Worm (Caenorhabditis elegans) whole organism, L4 larva: ENCODE results near the gene slc-17.3.

Experiments used
- D1046.2 ChIP-seq: fragments of 200-800 bp; sonication (Bioruptor generic); IDR thresholded peaks from 2 replicates; pipeline ENCODE4 v1.3.6; 2022; ENCODE audit warnings: missing genetic modification characterization, missing compliant biosample characterization
- F49E8.2 ChIP-seq: sonication (generic microtip); optimal IDR thresholded peaks from 2 replicates; lab custom pipeline; 2016; ENCODE audit warnings: missing compliant biosample characterization, mild to moderate bottlenecking, missing genetic modification characterization, borderline replicate concordance
- T20F7.1 ChIP-seq: fragments of 200-800 bp; sonication (Bioruptor generic); optimal IDR thresholded peaks from 2 replicates; lab custom pipeline; 2018; ENCODE audit warnings: mild to moderate bottlenecking, missing genetic modification characterization, missing compliant biosample characterization
- Y105C5A.15 ChIP-seq: fragments of 200-800 bp; sonication (Bioruptor generic); IDR thresholded peaks from 2 replicates; pipeline ENCODE4 v1.3.6; 2022; ENCODE audit warnings: missing genetic modification characterization, missing compliant biosample characterization
- Y5F2A.4 ChIP-seq: fragments of 200-800 bp; sonication (Bioruptor generic); optimal IDR thresholded peaks from 2 replicates; lab custom pipeline; 2018; ENCODE audit warnings: mild to moderate bottlenecking, missing genetic modification characterization, missing compliant biosample characterization
- Y75B8A.6 ChIP-seq: fragments of 200-800 bp; sonication (Bioruptor generic); IDR thresholded peaks from 2 replicates; pipeline ENCODE4 v1.3.6; 2022; ENCODE audit warnings: missing genetic modification reagents, missing genetic modification characterization, missing compliant biosample characterization
- aha-1 ChIP-seq: fragments of 150-350 bp; peaks from one replicate; lab custom pipeline; 2014; ENCODE audit warnings: missing biosample characterization, missing genetic modification characterization
- aly-2 ChIP-seq: sonication (generic microtip); optimal IDR thresholded peaks from 2 replicates; lab custom pipeline; 2018; ENCODE audit warnings: missing biosample characterization, missing genetic modification characterization
- ceh-28 ChIP-seq: fragments of 150-350 bp; optimal IDR thresholded peaks from 2 replicates; lab custom pipeline; 2014; ENCODE audit warnings: missing biosample characterization, missing genetic modification reagents, missing genetic modification characterization
- ceh-32 ChIP-seq: sonication (generic microtip); optimal IDR thresholded peaks from 2 replicates; lab custom pipeline; 2016; ENCODE audit warnings: mild to moderate bottlenecking, missing genetic modification characterization, missing compliant biosample characterization; ENCODE audit not compliant: poor library complexity
- ceh-62 ChIP-seq: sonication (generic microtip); optimal IDR thresholded peaks from 2 replicates; lab custom pipeline; 2017; ENCODE audit warnings: missing biosample characterization, missing genetic modification characterization
- ceh-82 ChIP-seq: sonication (generic microtip); optimal IDR thresholded peaks from 2 replicates; lab custom pipeline; 2017; ENCODE audit warnings: missing biosample characterization, missing genetic modification characterization
- duxl-1 ChIP-seq: sonication (generic microtip); optimal IDR thresholded peaks from 2 replicates; lab custom pipeline; 2016; ENCODE audit warnings: mild to moderate bottlenecking, missing genetic modification characterization, moderate library complexity, missing compliant biosample characterization; ENCODE audit not compliant: poor library complexity
- fkh-10 ChIP-seq: fragments of 150-350 bp; optimal IDR thresholded peaks from 2 replicates; lab custom pipeline; 2014; ENCODE audit warnings: missing biosample characterization, missing genetic modification reagents, missing genetic modification characterization
- hif-1 ChIP-seq, 2 experiments: sonication (generic microtip); optimal IDR thresholded peaks; 2 replicates each; lab custom pipeline; 2016 to 2017; ENCODE audit warnings: missing compliant biosample characterization in 2 of 2, missing genetic modification characterization in 2 of 2, missing genetic modification reagents in 2 of 2, missing genotype in 2 of 2, mild to moderate bottlenecking in 1 of 2
- hlh-30 ChIP-seq: sonication (generic microtip); optimal IDR thresholded peaks from 2 replicates; lab custom pipeline; 2017; ENCODE audit warnings: antibody characterized with exemption, mild to moderate bottlenecking, missing genetic modification characterization, missing compliant biosample characterization; ENCODE audit not compliant: insufficient read depth
- hmg-1.1 ChIP-seq: fragments of 200-800 bp; sonication (Bioruptor generic); IDR thresholded peaks from 2 replicates; pipeline ENCODE4 v1.3.6; 2022; ENCODE audit warnings: missing genetic modification reagents, missing genetic modification characterization, missing compliant biosample characterization
- lin-13 ChIP-seq: fragments of 150-350 bp; optimal IDR thresholded peaks from 2 replicates; lab custom pipeline; 2014; ENCODE audit warnings: missing biosample characterization, missing genetic modification reagents, missing genetic modification characterization
- lin-15B ChIP-seq: fragments of 150-350 bp; sonication (generic microtip); optimal IDR thresholded peaks from 3 replicates; lab custom pipeline; 2014; ENCODE audit warnings: missing biosample characterization, missing genetic modification characterization
- lin-29 ChIP-seq: fragments of 200-800 bp; sonication (Bioruptor generic); IDR thresholded peaks from 2 replicates; pipeline ENCODE4 v1.3.6; 2022; ENCODE audit warnings: missing genetic modification reagents, missing genetic modification characterization, missing compliant biosample characterization
- lir-3 ChIP-seq: sonication (generic microtip); optimal IDR thresholded peaks from 2 replicates; lab custom pipeline; 2016; ENCODE audit warnings: mild to moderate bottlenecking, missing genetic modification characterization, missing compliant biosample characterization
- lsy-2 ChIP-seq, 2 experiments: fragments of 150-350 bp in 1 of 2; sonication (generic microtip) in 1 of 2; optimal IDR thresholded peaks; 2 replicates each; lab custom pipeline; 2014 to 2017; ENCODE audit warnings: missing biosample characterization in 2 of 2, missing genetic modification characterization in 2 of 2
- mdt-29 ChIP-seq: fragments of 200-800 bp; sonication (Bioruptor generic); IDR thresholded peaks from 2 replicates; pipeline ENCODE4 v1.3.6; 2022; ENCODE audit warnings: missing genetic modification reagents, missing genetic modification characterization, missing compliant biosample characterization
- mes-2 ChIP-seq: sonication (generic microtip); optimal IDR thresholded peaks from 2 replicates; lab custom pipeline; 2016; ENCODE audit warnings: missing genotype, mild to moderate bottlenecking, missing genetic modification characterization, missing compliant biosample characterization; ENCODE audit not compliant: poor library complexity, severe bottlenecking
- nhr-111 ChIP-seq: fragments of 200-800 bp; sonication (Bioruptor generic); optimal IDR thresholded peaks from 2 replicates; lab custom pipeline; 2018; ENCODE audit warnings: mild to moderate bottlenecking, missing genetic modification characterization, missing compliant biosample characterization
- nhr-28 ChIP-seq: fragments of 150-350 bp; optimal IDR thresholded peaks from 2 replicates; lab custom pipeline; 2014; ENCODE audit warnings: missing biosample characterization, missing genetic modification characterization
- nhr-48 ChIP-seq: sonication (generic microtip); optimal IDR thresholded peaks from 2 replicates; lab custom pipeline; 2016; ENCODE audit warnings: mild to moderate bottlenecking, missing genetic modification characterization, missing compliant biosample characterization
- pha-4 ChIP-seq, 2 experiments: fragments of 150-350 bp in 1 of 2; fragments of 200-800 bp in 1 of 2; sonication (Bioruptor generic) in 1 of 2; IDR thresholded peaks in 1 of 2; optimal IDR thresholded peaks in 1 of 2; 2 replicates each; pipeline versions ENCODE4 v1.3.6 to Lab custom; 2014 to 2022; ENCODE audit warnings: missing genetic modification characterization in 2 of 2, missing genetic modification reagents in 2 of 2, missing biosample characterization in 1 of 2, missing compliant biosample characterization in 1 of 2
- php-3 ChIP-seq: fragments of 200-800 bp; sonication (Bioruptor generic); IDR thresholded peaks from 2 replicates; pipeline ENCODE4 v1.3.6; 2022; ENCODE audit warnings: missing genetic modification reagents, missing genetic modification characterization, missing compliant biosample characterization
- saeg-2 ChIP-seq: fragments of 200-800 bp; sonication (Bioruptor generic); IDR thresholded peaks from 2 replicates; pipeline ENCODE4 v1.3.6; 2022; ENCODE audit warnings: missing genetic modification reagents, missing genetic modification characterization, missing compliant biosample characterization
- sdz-12 ChIP-seq: fragments of 200-800 bp; sonication (Bioruptor generic); optimal IDR thresholded peaks from 2 replicates; lab custom pipeline; 2018; ENCODE audit warnings: mild to moderate bottlenecking, missing genetic modification characterization, missing compliant biosample characterization
- set-16 ChIP-seq: fragments of 200-800 bp; sonication (Bioruptor generic); IDR thresholded peaks from 2 replicates; pipeline ENCODE4 v1.3.6; 2022; ENCODE audit warnings: missing genetic modification reagents, missing genetic modification characterization, missing compliant biosample characterization
- snpc-1.2 ChIP-seq: fragments of 200-800 bp; sonication (Bioruptor generic); IDR thresholded peaks from 2 replicates; pipeline ENCODE4 v1.3.6; 2022; ENCODE audit warnings: missing genetic modification reagents, missing genetic modification characterization, missing compliant biosample characterization
- spr-1 ChIP-seq: sonication (generic microtip); optimal IDR thresholded peaks from 2 replicates; lab custom pipeline; 2016; ENCODE audit warnings: mild to moderate bottlenecking, missing genetic modification characterization, missing compliant biosample characterization
- spr-3 ChIP-seq: fragments of 200-800 bp; sonication (Bioruptor generic); optimal IDR thresholded peaks from 2 replicates; lab custom pipeline; 2018; ENCODE audit warnings: mild to moderate bottlenecking, missing genetic modification characterization, missing compliant biosample characterization
- tag-97 ChIP-seq: fragments of 200-800 bp; sonication (Bioruptor generic); IDR thresholded peaks from 2 replicates; pipeline ENCODE4 v1.3.6; 2022; ENCODE audit warnings: missing genetic modification characterization, missing compliant biosample characterization
- unc-130 ChIP-seq: sonication (generic microtip); optimal IDR thresholded peaks from 2 replicates; lab custom pipeline; 2016; ENCODE audit warnings: missing genetic modification reagents, missing genetic modification characterization, missing compliant biosample characterization
- ztf-11 ChIP-seq: fragments of 150-350 bp; optimal IDR thresholded peaks from 2 replicates; lab custom pipeline; 2014; ENCODE audit warnings: missing biosample characterization, missing genetic modification characterization

The slc-17.3 gene

DNA sequence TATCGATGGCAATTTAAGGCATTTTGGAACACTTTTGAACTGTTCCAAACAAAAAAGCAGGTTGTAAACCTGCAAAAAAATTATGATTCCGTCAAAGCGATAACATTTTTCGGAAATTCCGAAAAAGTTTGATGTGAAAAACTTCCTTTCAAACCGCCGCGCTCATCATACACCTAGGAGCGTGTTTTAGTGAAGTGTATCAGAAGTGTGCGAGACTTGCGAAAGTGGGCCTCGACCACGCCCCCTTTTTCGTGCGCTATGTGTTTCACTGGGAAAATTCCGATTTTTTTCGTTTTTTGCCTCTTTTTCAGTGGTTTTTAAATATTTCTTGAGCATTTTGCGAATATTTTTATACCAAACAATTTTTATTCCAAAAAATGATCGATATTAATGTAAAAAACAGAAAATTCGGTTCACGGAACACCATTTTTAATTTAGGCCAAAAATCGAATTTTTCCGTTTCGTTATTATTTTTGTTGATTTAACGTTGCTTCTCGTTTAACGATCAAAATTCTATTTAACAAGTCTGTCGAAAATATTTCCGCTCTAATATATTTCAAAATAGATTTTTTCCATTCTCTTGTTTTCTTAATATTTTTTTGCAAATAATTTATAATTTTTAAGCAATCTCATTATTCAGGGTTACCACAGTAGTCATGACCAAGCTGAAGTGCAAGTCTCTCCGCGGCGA is 10.4 kb downstream of the slc-17.3 start, which contains the start of gene rpl-35 (continued):
- TF ChIP-seq ztf-11 (tag; lab: Kevin White, UChicago), result peak; percentile 73
- peak; percentile 99 for TF ChIP-seq nhr-28
- peak; percentile 99 for TF ChIP-seq pha-4 (GFP tag; IDR thresholded peaks at IDR 0.05; lab: Robert Waterston, UW)
- TF ChIP-seq pha-4 (tag; optimal IDR thresholded peaks at IDR 0.05; lab: Kevin White, UChicago), result peak; percentile 95
- peak; percentile 56 for TF ChIP-seq ceh-82
- peak; percentile 98 for TF ChIP-seq spr-1 (tag; lab: Kevin White, UChicago)
- peak; percentile 99 for TF ChIP-seq php-3
- TF ChIP-seq ceh-32 (tag; lab: Kevin White, UChicago), result peak; percentile 83
- peak; percentile 99 for TF ChIP-seq lin-29 (GFP tag; lab: Robert Waterston, UW)
- peak; percentile 99 for TF ChIP-seq lin-13 (GFP tag; lab: Kevin White, UChicago)
- TF ChIP-seq spr-3 (GFP tag; lab: Kevin White, UChicago), result peak; percentile 97
- TF ChIP-seq D1046.2 (GFP tag; lab: Robert Waterston, UW), result peak; percentile 98
- peak; percentile 99 for TF ChIP-seq unc-130 (GFP tag; lab: Kevin White, UChicago)
- TF ChIP-seq lin-15B (tag; lab: Kevin White, UChicago), result peak; percentile 98
- peak; percentile 83 for TF ChIP-seq lir-3 (tag; lab: Kevin White, UChicago)
- TF ChIP-seq Y75B8A.6 (GFP tag; lab: Robert Waterston, UW), result peak; percentile 96
- peak; percentile 95 for TF ChIP-seq aly-2 (tag; lab: Kevin White, UChicago)
- no peak; the same call in 1 of the 2 replicates for TF ChIP-seq set-16 (GFP tag; lab: Robert Waterston, UW)
- peak; percentile 98 for TF ChIP-seq duxl-1 (tag; lab: Kevin White, UChicago)
- peak; percentile 97 for TF ChIP-seq saeg-2
- peak; percentile 96 for TF ChIP-seq nhr-48 (tag; lab: Kevin White, UChicago)
- peak; percentile 98 for TF ChIP-seq F49E8.2 (tag; lab: Kevin White, UChicago)
- TF ChIP-seq aha-1 (tag; lab: Kevin White, UChicago), result peak; percentile 100
- no peak for TF ChIP-seq ceh-62 (tag; lab: Kevin White, UChicago)
- TF ChIP-seq snpc-1.2 (GFP tag; lab: Robert Waterston, UW), result peak; percentile 96
- peak; percentile 92 to 96 for TF ChIP-seq hif-1 (tag; optimal IDR thresholded peaks at IDR 0.05; lab: Kevin White, UChicago)
- peak; percentile 99 for TF ChIP-seq hmg-1.1 (GFP tag; lab: Robert Waterston, UW)
- TF ChIP-seq T20F7.1, result peak; percentile 99

- peak; percentile 17 for TF ChIP-seq fkh-10 (GFP tag; lab: Kevin White, UChicago)
- TF ChIP-seq mdt-29 (GFP tag; lab: Robert Waterston, UW), result no peak
- no peak for TF ChIP-seq nhr-48 (tag; lab: Kevin White, UChicago)
- no peak for TF ChIP-seq Y105C5A.15 (GFP tag; lab: Robert Waterston, UW)
- TF ChIP-seq sdz-12 (GFP tag; lab: Kevin White, UChicago), result no peak
- peak in 1 of 2 experiments; percentile 22 for TF ChIP-seq lsy-2 (tag; optimal IDR thresholded peaks at IDR 0.05; lab: Kevin White, UChicago)
- TF ChIP-seq ceh-28, result no peak
- TF ChIP-seq tag-97 (GFP tag; lab: Robert Waterston, UW), result no peak
- TF ChIP-seq aha-1 (tag; lab: Kevin White, UChicago), result peak; percentile 69
- no peak for TF ChIP-seq hlh-30
- TF ChIP-seq mes-2 (tag; lab: Kevin White, UChicago), result no peak
- TF ChIP-seq nhr-111 (GFP tag; lab: Kevin White, UChicago), result no peak
- TF ChIP-seq Y5F2A.4, result no peak
Measured at ce11 chrIII:7848173-7848572, 16.9 kb downstream of the slc-17.3 start.
